Fruit fly (Drosophila melanogaster): ENCODE data around the gene D19A.
A peak's percentile ranks its signal among the peaks of the same experiment; 100 is the strongest.

DNA sequence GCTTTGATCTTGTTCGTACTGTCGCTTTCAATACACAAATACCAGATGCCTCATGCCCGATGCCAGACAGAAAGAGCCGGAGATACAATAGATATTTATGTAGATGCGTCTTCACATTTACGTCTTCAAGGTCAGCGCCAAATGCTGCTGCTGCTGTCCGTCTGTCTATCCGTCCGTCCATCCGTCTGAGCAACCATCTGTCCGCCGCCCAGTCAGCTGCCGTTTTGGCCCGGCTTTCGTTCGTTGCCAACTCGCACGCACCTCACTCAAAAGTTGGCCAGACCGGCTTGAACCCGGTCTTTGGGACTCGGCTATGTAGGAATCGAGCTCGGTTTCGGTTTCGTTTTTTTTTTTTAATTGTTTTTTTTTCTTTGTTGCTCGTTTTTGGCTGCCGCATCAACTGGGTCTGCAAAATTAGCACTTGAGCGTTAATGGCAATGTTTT lies 34.0 kb downstream of the D19A start:
- TF ChIP-seq N (GFP tag; optimal IDR thresholded peaks at IDR 0.05) (no peak), pan (optimal IDR thresholded peaks at IDR 0.05) (no peak), Rel (GFP tag; optimal IDR thresholded peaks at IDR 0.05) (peak; percentile 72), Rel (tag; optimal IDR thresholded peaks at IDR 0.05) (no peak), Hr78 (GFP tag; optimal IDR thresholded peaks at IDR 0.05) (no peak), Abd-B (GFP tag; optimal IDR thresholded peaks at IDR 0.05) (no peak), tai (GFP tag; optimal IDR thresholded peaks at IDR 0.05) (no peak), psq (GFP tag; optimal IDR thresholded peaks at IDR 0.05) (no peak), usp (GFP tag; optimal IDR thresholded peaks at IDR 0.05) (no peak), CG32264 (GFP tag; optimal IDR thresholded peaks at IDR 0.05) (no peak), rgr (GFP tag; optimal IDR thresholded peaks at IDR 0.05) (no peak)
